Fruit fly (Drosophila melanogaster) whole organism, embryonic: ENCODE data around the gene Gk1.

Experiments used
- Aef1 ChIP-seq: fragments of 200-800 bp; sonication (Bioruptor generic); IDR thresholded peaks from 3 replicates; pipeline ENCODE4 v1.3.6; 2022; ENCODE audit warnings: missing biosample characterization, missing genetic modification characterization
- Awh ChIP-seq: fragments of 200-800 bp; sonication (Bioruptor generic); IDR thresholded peaks from 2 replicates; pipeline ENCODE4, ENCODE4 v1.3.6; 2022; ENCODE audit warnings: missing biosample characterization, missing genetic modification characterization
- Blimp-1 ChIP-seq: fragments of 200-800 bp; sonication (Bioruptor generic); optimal IDR thresholded peaks from 3 replicates; lab custom pipeline; 2018; ENCODE audit warnings: missing biosample characterization, missing genetic modification characterization, mild to moderate bottlenecking, moderate library complexity, missing genetic modification reagents
- CG10979 ChIP-seq: fragments of 200-800 bp; sonication (Bioruptor generic); optimal IDR thresholded peaks from 2 replicates; lab custom pipeline; 2018; ENCODE audit warnings: missing biosample characterization, mild to moderate bottlenecking, missing genetic modification characterization, moderate library complexity
- CG13894 ChIP-seq: fragments of 200-800 bp; sonication (Bioruptor generic); optimal IDR thresholded peaks from 3 replicates; lab custom pipeline; 2018; ENCODE audit warnings: missing biosample characterization, mild to moderate bottlenecking, missing genetic modification characterization, moderate library complexity
- CG2199 ChIP-seq: fragments of 200-800 bp; sonication (Bioruptor generic); IDR thresholded peaks from 3 replicates; pipeline ENCODE4 v1.3.6; 2022; ENCODE audit warnings: missing biosample characterization, missing genetic modification characterization
- CG2712 ChIP-seq: fragments of 200-800 bp; optimal IDR thresholded peaks from 3 replicates; lab custom pipeline; 2019; ENCODE audit warnings: missing biosample characterization, mild to moderate bottlenecking, missing genetic modification characterization, moderate library complexity
- CG2875 ChIP-seq: fragments of 200-800 bp; sonication (Bioruptor generic); optimal IDR thresholded peaks from 2 replicates; lab custom pipeline; 2017; ENCODE audit warnings: missing biosample characterization, mild to moderate bottlenecking, missing genetic modification characterization, missing genetic modification reagents
- CG4360 ChIP-seq: fragments of 200-800 bp; sonication (Bioruptor generic); IDR thresholded peaks from 2 replicates; pipeline ENCODE4 v1.3.6; 2022; ENCODE audit warnings: missing biosample characterization, missing genetic modification characterization
- CG6272 ChIP-seq: fragments of 200-800 bp; sonication (Bioruptor generic); IDR thresholded peaks from 2 replicates; pipeline ENCODE4 v1.3.6; 2022; ENCODE audit warnings: missing biosample characterization, missing genetic modification characterization
- CG7839 ChIP-seq: fragments of 200-800 bp; sonication (Bioruptor generic); optimal IDR thresholded peaks from 3 replicates; lab custom pipeline; 2018; ENCODE audit warnings: missing biosample characterization, mild to moderate bottlenecking, missing genetic modification characterization, moderate library complexity
- CG8281 ChIP-seq: fragments of 200-800 bp; sonication (Bioruptor generic); optimal IDR thresholded peaks from 2 replicates; lab custom pipeline; 2018; ENCODE audit warnings: missing biosample characterization, mild to moderate bottlenecking, missing genetic modification characterization, moderate library complexity
- CG8924 ChIP-seq: fragments of 200-800 bp; optimal IDR thresholded peaks from 3 replicates; lab custom pipeline; 2019; ENCODE audit warnings: missing biosample characterization, mild to moderate bottlenecking, missing genetic modification characterization, moderate library complexity
- CG9876 ChIP-seq: fragments of 200-800 bp; sonication (Bioruptor generic); optimal IDR thresholded peaks from 2 replicates; lab custom pipeline; 2016; ENCODE audit warnings: missing biosample characterization, missing genetic modification characterization
- Eip74EF ChIP-seq, 2 experiments: fragments of 200-800 bp in 1 of 2; fragments of >200 bp in 1 of 2; sonication (Bioruptor generic) in 1 of 2; optimal IDR thresholded peaks; 2 replicates each; lab custom pipeline; 2017 to 2019; ENCODE audit warnings: missing biosample characterization in 2 of 2, missing genetic modification characterization in 2 of 2, mild to moderate bottlenecking in 1 of 2, moderate library complexity in 1 of 2
- Hr51 ChIP-seq, 2 experiments: fragments of 200-800 bp; sonication (Bioruptor generic); optimal IDR thresholded peaks; 2 replicates in 1 of 2; 3 replicates in 1 of 2; lab custom pipeline; 2016 to 2018; ENCODE audit warnings: missing biosample characterization in 2 of 2, missing genetic modification characterization in 2 of 2, mild to moderate bottlenecking in 1 of 2, moderate library complexity in 1 of 2
- Jarid2 ChIP-seq: fragments of 200-800 bp; sonication (Bioruptor generic); optimal IDR thresholded peaks from 3 replicates; lab custom pipeline; 2017; ENCODE audit warnings: mild to moderate bottlenecking, missing biosample characterization, missing genetic modification reagents, missing genetic modification characterization
- Lhr ChIP-seq: fragments of 200-800 bp; sonication (Bioruptor generic); optimal IDR thresholded peaks from 3 replicates; lab custom pipeline; 2017; ENCODE audit warnings: mild to moderate bottlenecking, missing biosample characterization, missing genetic modification reagents, missing genetic modification characterization
- Lim3 ChIP-seq: fragments of 200-800 bp; sonication (Bioruptor generic); IDR thresholded peaks from 2 replicates; pipeline ENCODE4 v1.3.6; 2022; ENCODE audit warnings: missing biosample characterization, missing genetic modification characterization
- Opbp ChIP-seq: fragments of 200-800 bp; sonication (Bioruptor generic); IDR thresholded peaks from 3 replicates; pipeline ENCODE4 v1.3.6; 2022; ENCODE audit warnings: missing biosample characterization, missing genetic modification characterization; ENCODE audit not compliant: partially characterized antibody
- Pdp1 ChIP-seq, 2 experiments: fragments of 200-800 bp; sonication (Bioruptor generic); optimal IDR thresholded peaks; 3 replicates each; lab custom pipeline; 2016; ENCODE audit warnings: missing biosample characterization in 2 of 2, missing genetic modification characterization in 2 of 2, mild to moderate bottlenecking in 1 of 2, moderate library complexity in 1 of 2
- Six4 ChIP-seq: fragments of 200-800 bp; sonication (Bioruptor generic); optimal IDR thresholded peaks from 2 replicates; lab custom pipeline; 2016; ENCODE audit warnings: missing biosample characterization, missing genetic modification characterization
- cad ChIP-seq: fragments of >200 bp; optimal IDR thresholded peaks from 2 replicates; lab custom pipeline; 2017; ENCODE audit warnings: missing biosample characterization, missing genetic modification characterization
- dm ChIP-seq: fragments of 200-800 bp; sonication (Bioruptor generic); optimal IDR thresholded peaks from 3 replicates; lab custom pipeline; 2016; ENCODE audit warnings: missing biosample characterization, missing genetic modification characterization
- dmrt11E ChIP-seq: fragments of 200-800 bp; sonication (Bioruptor generic); optimal IDR thresholded peaks from 3 replicates; lab custom pipeline; 2018; ENCODE audit warnings: missing biosample characterization, mild to moderate bottlenecking, missing genetic modification characterization, moderate library complexity
- gcm ChIP-seq: fragments of 200-800 bp; sonication (Bioruptor generic); optimal IDR thresholded peaks from 2 replicates; lab custom pipeline; 2019; ENCODE audit warnings: missing biosample characterization, mild to moderate bottlenecking, missing genetic modification characterization, moderate library complexity
- gro ChIP-seq: fragments of 200-800 bp; sonication (Bioruptor generic); optimal IDR thresholded peaks from 2 replicates; lab custom pipeline; 2016; ENCODE audit warnings: missing biosample characterization, missing genetic modification characterization
- ind ChIP-seq: fragments of 200-800 bp; sonication (Bioruptor generic); optimal IDR thresholded peaks from 3 replicates; lab custom pipeline; 2016; ENCODE audit warnings: missing biosample characterization, missing genetic modification characterization
- insv ChIP-seq, 2 experiments: fragments of 200-800 bp; sonication (Bioruptor generic); optimal IDR thresholded peaks; 3 replicates each; lab custom pipeline; 2016 to 2018; ENCODE audit warnings: missing biosample characterization in 2 of 2, missing genetic modification characterization in 2 of 2
- ken ChIP-seq: fragments of 200-800 bp; sonication (Bioruptor generic); IDR thresholded peaks from 3 replicates; pipeline ENCODE4 v1.3.6; 2022; ENCODE audit warnings: missing biosample characterization, missing genetic modification characterization
- onecut ChIP-seq: fragments of 200-800 bp; sonication (Bioruptor generic); IDR thresholded peaks from 2 replicates; pipeline ENCODE4 v1.3.6; 2022; ENCODE audit warnings: missing biosample characterization, missing genetic modification characterization
- pho ChIP-seq: fragments of 200-800 bp; sonication (Bioruptor generic); optimal IDR thresholded peaks from 2 replicates; lab custom pipeline; 2016; ENCODE audit warnings: missing biosample characterization, missing genetic modification characterization
- pros ChIP-seq: fragments of 200-800 bp; sonication (Bioruptor generic); optimal IDR thresholded peaks from 3 replicates; lab custom pipeline; 2019; ENCODE audit warnings: missing biosample characterization, mild to moderate bottlenecking, missing genetic modification characterization, moderate library complexity
- row ChIP-seq: fragments of 200-800 bp; sonication (Bioruptor generic); IDR thresholded peaks from 3 replicates; pipeline ENCODE4 v1.3.6; 2022; ENCODE audit warnings: missing biosample characterization, missing genetic modification characterization
- sens ChIP-seq: fragments of 200-800 bp; sonication (Bioruptor generic); peaks from one replicate; lab custom pipeline; 2016; ENCODE audit warnings: missing biosample characterization, missing genetic modification characterization
- sens-2 ChIP-seq: fragments of 200-800 bp; sonication (Bioruptor generic); IDR thresholded peaks from 2 replicates; pipeline ENCODE4 v1.3.6; 2022; ENCODE audit warnings: missing biosample characterization, missing genetic modification characterization
- slou ChIP-seq: fragments of 200-800 bp; sonication (Bioruptor generic); optimal IDR thresholded peaks from 3 replicates; lab custom pipeline; 2016; ENCODE audit warnings: missing biosample characterization, missing genetic modification characterization
- so ChIP-seq: fragments of 200-800 bp; sonication (Bioruptor generic); IDR thresholded peaks from 3 replicates; pipeline ENCODE4 v1.3.6; 2022; ENCODE audit warnings: missing biosample characterization, missing genetic modification characterization
- stwl ChIP-seq: fragments of 200-800 bp; sonication (Bioruptor generic); optimal IDR thresholded peaks from 3 replicates; lab custom pipeline; 2018; ENCODE audit warnings: missing biosample characterization, mild to moderate bottlenecking, missing genetic modification characterization, moderate library complexity
- tll ChIP-seq, 2 experiments: fragments of 200-800 bp in 1 of 2; fragments of >200 bp in 1 of 2; sonication (Bioruptor generic) in 1 of 2; optimal IDR thresholded peaks; 2 replicates each; lab custom pipeline; 2017 to 2019; ENCODE audit warnings: missing biosample characterization in 2 of 2, missing genetic modification characterization in 2 of 2, mild to moderate bottlenecking in 1 of 2, moderate library complexity in 1 of 2
- twi ChIP-seq: fragments of 200-800 bp; optimal IDR thresholded peaks from 2 replicates; lab custom pipeline; 2019; ENCODE audit warnings: missing biosample characterization, mild to moderate bottlenecking, missing genetic modification characterization, moderate library complexity
- tx ChIP-seq: fragments of 200-800 bp; sonication (Bioruptor generic); optimal IDR thresholded peaks from 2 replicates; lab custom pipeline; 2016; ENCODE audit warnings: missing biosample characterization, missing genetic modification characterization
- vvl ChIP-seq: fragments of 200-800 bp; sonication (Bioruptor generic); IDR thresholded peaks from 2 replicates; pipeline ENCODE4 v1.3.6; 2022; ENCODE audit warnings: missing biosample characterization, missing genetic modification characterization
- zen2 ChIP-seq: fragments of 200-800 bp; sonication (Bioruptor generic); IDR thresholded peaks from 3 replicates; pipeline ENCODE4 v1.3.6; 2022; ENCODE audit warnings: missing biosample characterization, missing genetic modification characterization; ENCODE audit not compliant: partially characterized antibody

The Gk1 gene

dm6 chr3L:160446-161094, 45.1 kb downstream of the Gk1 start (continued):
- TF ChIP-seq onecut = 0 out of 2 replicates have a peak, but pooled peaks have one; percentile 11
- peak; percentile 5 for TF ChIP-seq CG7839 (tag; lab: Kevin White, UChicago)
- peak; percentile 32 for TF ChIP-seq CG8924 (tag; lab: Kevin White, UChicago)
- TF ChIP-seq CG2712 (tag; lab: Kevin White, UChicago) = peak; percentile 2
- TF ChIP-seq ind (GFP tag; lab: Kevin White, UChicago) = no peak
- TF ChIP-seq Jarid2 (GFP tag; lab: Kevin White, UChicago) = peak; percentile 95
- TF ChIP-seq dmrt11E = no peak
- TF ChIP-seq gro (GFP tag; lab: Kevin White, UChicago) = peak; percentile 61
- TF ChIP-seq zen2 (GFP tag; lab: Robert Waterston, UW) = peak; percentile 27; the same call in 2 of the 3 replicates
- TF ChIP-seq Hr51 (GFP tag; optimal IDR thresholded peaks at IDR 0.05; lab: Kevin White, UChicago) = no peak
- peak; percentile 14; the same call in 1 of the 3 replicates for TF ChIP-seq ken (GFP tag; lab: Robert Waterston, UW)
- 0 out of 3 replicates have a peak, but pooled peaks have one; percentile 37 for TF ChIP-seq Opbp
- no peak for TF ChIP-seq sens-2 (GFP tag; lab: Robert Waterston, UW)

DNA sequence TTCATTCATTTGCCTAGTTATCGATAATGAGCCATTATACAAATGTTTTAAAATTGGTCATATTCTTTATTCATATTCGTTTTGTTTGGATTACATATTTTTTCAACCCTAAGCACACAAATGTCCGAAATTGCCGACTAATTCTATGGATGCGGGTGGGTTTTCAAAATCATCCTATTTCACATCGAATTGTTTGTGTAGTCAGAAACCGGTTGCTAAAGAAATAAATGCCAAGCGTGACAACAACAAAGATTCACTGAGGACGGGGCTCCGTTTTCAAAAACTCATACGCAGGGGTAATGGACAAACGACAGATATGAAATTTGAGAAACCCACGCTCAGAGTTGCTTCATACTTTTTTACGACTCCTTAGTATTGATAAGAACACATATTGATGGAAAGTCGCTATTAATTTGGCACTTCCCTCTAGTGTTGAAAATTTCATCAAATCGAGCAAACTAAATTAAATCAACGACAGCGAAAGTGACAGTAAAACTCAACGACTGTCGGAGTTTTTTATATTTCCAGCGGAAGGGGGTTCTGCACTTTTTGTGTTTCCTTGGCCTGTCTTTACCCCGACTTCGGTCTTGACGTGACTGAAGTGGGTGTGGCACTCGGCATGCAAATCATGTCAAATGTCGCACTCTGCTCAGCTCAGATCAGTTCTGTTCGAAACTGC, 46.1 kb downstream of the Gk1 start:
- TF ChIP-seq vvl (GFP tag; lab: Robert Waterston, UW) (no peak), slou (GFP tag; lab: Kevin White, UChicago) (no peak), sens (GFP tag; lab: Kevin White, UChicago) (peak; percentile 44), CG4360 (peak; percentile 66), Blimp-1 (GFP tag; lab: Kevin White, UChicago) (peak; percentile 51), Awh (GFP tag; lab: Robert Waterston, UW) (0 out of 2 replicates have a peak, but pooled peaks have one; percentile 14), Eip74EF (GFP tag; optimal IDR thresholded peaks at IDR 0.05; lab: Kevin White, UChicago) (peak in 1 of 2 experiments; percentile 56), insv (GFP tag; optimal IDR thresholded peaks at IDR 0.05; lab: Kevin White, UChicago) (peak in 1 of 2 experiments; percentile 63), gcm (GFP tag; lab: Kevin White, UChicago) (peak; percentile 42), CG8281 (tag; lab: Kevin White, UChicago) (peak; percentile 19), pros (GFP tag; lab: Kevin White, UChicago) (peak; percentile 78), stwl (tag; lab: Kevin White, UChicago) (peak; percentile 14), CG2875 (GFP tag; lab: Kevin White, UChicago) (no peak), CG2199 (GFP tag; lab: Robert Waterston, UW) (peak; percentile 26; the same call in 1 of the 3 replicates), Six4 (GFP tag; lab: Kevin White, UChicago) (peak; percentile 26), Lim3 (GFP tag; lab: Robert Waterston, UW) (no peak)
- TF ChIP-seq, all 482 proteins: peak for 12

DNA sequence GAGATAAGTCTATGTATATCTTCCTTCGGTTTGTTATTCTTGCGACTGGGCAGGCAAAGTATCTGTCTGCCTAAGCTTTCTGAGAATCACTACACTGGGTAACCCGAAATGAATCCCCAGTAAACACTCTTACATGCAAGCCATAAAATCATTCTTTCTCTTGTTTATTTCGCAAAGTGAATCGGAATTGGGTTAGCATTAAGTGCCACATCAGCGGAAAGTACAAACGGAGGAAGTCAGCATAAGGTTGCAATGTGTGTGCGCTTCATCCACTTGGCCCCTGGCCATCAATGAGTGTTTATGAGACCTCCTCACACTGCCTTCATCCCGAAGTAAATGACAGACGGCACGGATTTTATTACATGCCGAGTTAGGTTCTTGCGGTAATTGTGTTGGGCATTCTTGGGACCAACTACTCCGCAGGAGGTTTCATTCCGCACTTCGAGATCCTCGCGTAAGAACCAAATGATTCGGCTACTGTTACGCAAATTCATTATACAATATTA, 47.9 kb downstream of the Gk1 start:
- TF ChIP-seq CG2199 (GFP tag; lab: Robert Waterston, UW) (0 out of 3 replicates have a peak, but pooled peaks have one; percentile 12), dm (GFP tag; lab: Kevin White, UChicago) (no peak), CG6272 (GFP tag; lab: Robert Waterston, UW) (no peak), so (GFP tag; lab: Robert Waterston, UW) (0 out of 3 replicates have a peak, but pooled peaks have one; percentile 23), twi (tag; lab: Kevin White, UChicago) (peak; percentile 97), row (GFP tag; lab: Robert Waterston, UW) (no peak), CG13894 (tag; lab: Kevin White, UChicago) (peak; percentile 5), CG10979 (tag; lab: Kevin White, UChicago) (no peak), CG9876 (GFP tag; lab: Kevin White, UChicago) (no peak), cad (GFP tag; lab: Kevin White, UChicago) (peak; percentile 64), pho (GFP tag; lab: Kevin White, UChicago) (no peak), Aef1 (GFP tag; lab: Robert Waterston, UW) (no peak), sens-2 (GFP tag; lab: Robert Waterston, UW) (no peak), tll (GFP tag; optimal IDR thresholded peaks at IDR 0.05; lab: Kevin White, UChicago) (peak in 1 of 2 experiments; percentile 9), Pdp1 (GFP tag; optimal IDR thresholded peaks at IDR 0.05; lab: Kevin White, UChicago) (peak in 1 of 2 experiments; percentile 1), tx (GFP tag; lab: Kevin White, UChicago) (no peak), Lhr (GFP tag; lab: Kevin White, UChicago) (no peak)
